Worm (Caenorhabditis elegans) whole organism, L3 larva: Measurements from ENCODE around the gene spe-6.

Source experiments
- R02D3.7 ChIP-seq: fragments of 150-350 bp; optimal IDR thresholded peaks from 2 replicates; lab custom pipeline; 2014; ENCODE audit warnings: missing biosample characterization, missing genetic modification characterization
- ZK546.5 ChIP-seq: sonication (generic microtip); optimal IDR thresholded peaks from 2 replicates; lab custom pipeline; 2017; ENCODE audit warnings: missing biosample characterization, missing genetic modification characterization
- aly-2 ChIP-seq: fragments of 150-350 bp; optimal IDR thresholded peaks from 2 replicates; lab custom pipeline; 2014; ENCODE audit warnings: missing biosample characterization, missing genetic modification characterization
- ama-1 ChIP-seq: fragments of 150-350 bp; optimal IDR thresholded peaks from 2 replicates; lab custom pipeline; 2018
- ceh-16 ChIP-seq: sonication (generic microtip); optimal IDR thresholded peaks from 2 replicates; lab custom pipeline; 2017; ENCODE audit warnings: missing biosample characterization, missing genetic modification characterization
- ceh-82 ChIP-seq: fragments of 150-350 bp; optimal IDR thresholded peaks from 2 replicates; lab custom pipeline; 2014; ENCODE audit warnings: missing biosample characterization, missing genetic modification characterization
- ceh-9 ChIP-seq: sonication (generic microtip); optimal IDR thresholded peaks from 2 replicates; lab custom pipeline; 2018; ENCODE audit warnings: missing biosample characterization, missing genetic modification characterization
- daf-12 ChIP-seq: fragments of 150-350 bp; optimal IDR thresholded peaks from 2 replicates; lab custom pipeline; 2014; ENCODE audit warnings: missing biosample characterization, missing genetic modification reagents, missing genetic modification characterization
- egl-27 ChIP-seq: sonication (generic microtip); optimal IDR thresholded peaks from 4 replicates; lab custom pipeline; 2017; ENCODE audit warnings: missing biosample characterization, missing genetic modification reagents, missing genetic modification characterization
- egl-5 ChIP-seq: fragments of 150-350 bp; optimal IDR thresholded peaks from 2 replicates; lab custom pipeline; 2017; ENCODE audit warnings: missing biosample characterization, missing genetic modification reagents, missing genetic modification characterization, inconsistent platforms
- elt-1 ChIP-seq: fragments of 150-350 bp; optimal IDR thresholded peaks from 2 replicates; lab custom pipeline; 2014; ENCODE audit warnings: missing biosample characterization, missing genetic modification characterization
- elt-2 ChIP-seq: sonication (generic microtip); optimal IDR thresholded peaks from 2 replicates; lab custom pipeline; 2016; ENCODE audit warnings: missing genetic modification reagents, mild to moderate bottlenecking, missing genetic modification characterization, missing compliant biosample characterization
- elt-3 ChIP-seq, 3 experiments: fragments of 150-350 bp in 1 of 3; sonication (generic microtip) in 2 of 3; optimal IDR thresholded peaks; 2 replicates in 2 of 3; 4 replicates in 1 of 3; lab custom pipeline; 2014 to 2017; ENCODE audit warnings: missing biosample characterization in 3 of 3, missing genetic modification characterization in 3 of 3
- fkh-10 ChIP-seq: sonication (generic microtip); optimal IDR thresholded peaks from 2 replicates; lab custom pipeline; 2017; ENCODE audit warnings: missing biosample characterization, missing genetic modification reagents, missing genetic modification characterization
- fos-1 ChIP-seq: fragments of 150-350 bp; optimal IDR thresholded peaks from 2 replicates; lab custom pipeline; 2014; ENCODE audit warnings: missing biosample characterization, missing genetic modification characterization
- lin-15B ChIP-seq: fragments of 150-350 bp; optimal IDR thresholded peaks from 2 replicates; lab custom pipeline; 2014; ENCODE audit warnings: missing biosample characterization, missing genetic modification characterization
- lin-39 ChIP-seq: fragments of 150-350 bp; optimal IDR thresholded peaks from 2 replicates; lab custom pipeline; 2018; ENCODE audit warnings: missing biosample characterization, missing genetic modification reagents, missing genetic modification characterization
- lsy-12 ChIP-seq: sonication (generic microtip); optimal IDR thresholded peaks from 2 replicates; lab custom pipeline; 2016; ENCODE audit warnings: mild to moderate bottlenecking, missing genetic modification characterization, missing compliant biosample characterization
- mdl-1 ChIP-seq: fragments of 150-350 bp; optimal IDR thresholded peaks from 2 replicates; lab custom pipeline; 2014; ENCODE audit warnings: missing biosample characterization, missing genetic modification characterization
- nfya-1 ChIP-seq: sonication (generic microtip); optimal IDR thresholded peaks from 2 replicates; lab custom pipeline; 2017; ENCODE audit warnings: missing genetic modification characterization, mild to moderate bottlenecking, missing compliant biosample characterization, antibody characterized with exemption, moderate library complexity; ENCODE audit not compliant: insufficient read depth
- nhr-11 ChIP-seq: fragments of 150-350 bp; optimal IDR thresholded peaks from 2 replicates; lab custom pipeline; 2014; ENCODE audit warnings: missing biosample characterization, missing genetic modification characterization
- nhr-23 ChIP-seq: fragments of 150-350 bp; optimal IDR thresholded peaks from 2 replicates; lab custom pipeline; 2014; ENCODE audit warnings: missing biosample characterization, missing genetic modification reagents, missing genetic modification characterization
- nhr-237 ChIP-seq: fragments of 150-350 bp; optimal IDR thresholded peaks from 2 replicates; lab custom pipeline; 2014; ENCODE audit warnings: missing biosample characterization, missing genetic modification characterization
- nhr-25 ChIP-seq: sonication (generic microtip); optimal IDR thresholded peaks from 2 replicates; lab custom pipeline; 2017; ENCODE audit warnings: missing biosample characterization, missing genetic modification characterization
- nhr-28 ChIP-seq: fragments of 150-350 bp; optimal IDR thresholded peaks from 2 replicates; lab custom pipeline; 2014; ENCODE audit warnings: missing biosample characterization, missing genetic modification characterization
- nhr-67 ChIP-seq: fragments of 150-350 bp; optimal IDR thresholded peaks from 2 replicates; lab custom pipeline; 2014; ENCODE audit warnings: missing biosample characterization, missing genetic modification characterization
- nhr-76 ChIP-seq: fragments of 150-350 bp; sonication (generic microtip); optimal IDR thresholded peaks from 5 replicates; lab custom pipeline; 2014; ENCODE audit warnings: missing biosample characterization, missing genetic modification characterization
- nhr-77 ChIP-seq: fragments of 150-350 bp; optimal IDR thresholded peaks from 2 replicates; lab custom pipeline; 2014; ENCODE audit warnings: missing biosample characterization, missing genetic modification characterization
- pha-4 ChIP-seq: fragments of 150-350 bp; optimal IDR thresholded peaks from 2 replicates; lab custom pipeline; 2014; ENCODE audit warnings: missing biosample characterization, missing genetic modification reagents, missing genetic modification characterization
- sea-2 ChIP-seq: fragments of 150-350 bp; sonication (generic microtip); optimal IDR thresholded peaks from 4 replicates; lab custom pipeline; 2014; ENCODE audit warnings: missing biosample characterization, missing genetic modification reagents, missing genetic modification characterization
- skn-1 ChIP-seq: fragments of 150-350 bp; optimal IDR thresholded peaks from 2 replicates; lab custom pipeline; 2014; ENCODE audit warnings: missing biosample characterization, missing genetic modification characterization
- snpc-4 ChIP-seq: fragments of 150-350 bp; optimal IDR thresholded peaks from 2 replicates; lab custom pipeline; 2014; ENCODE audit warnings: missing biosample characterization, missing genetic modification characterization
- tbx-2 ChIP-seq: sonication (generic microtip); optimal IDR thresholded peaks from 2 replicates; lab custom pipeline; 2016; ENCODE audit warnings: mild to moderate bottlenecking, missing genetic modification characterization, missing compliant biosample characterization
- unc-39 ChIP-seq: sonication (generic microtip); optimal IDR thresholded peaks from 4 replicates; lab custom pipeline; 2017; ENCODE audit warnings: missing biosample characterization, missing genetic modification characterization
- unc-62 ChIP-seq: fragments of 150-350 bp; sonication (generic microtip); optimal IDR thresholded peaks from 4 replicates; lab custom pipeline; 2014; ENCODE audit warnings: missing biosample characterization, missing genetic modification reagents, missing genetic modification characterization
- ztf-4 ChIP-seq: fragments of 150-350 bp; optimal IDR thresholded peaks from 2 replicates; lab custom pipeline; 2014; ENCODE audit warnings: missing biosample characterization, missing genetic modification characterization

Gene spe-6

DNA sequence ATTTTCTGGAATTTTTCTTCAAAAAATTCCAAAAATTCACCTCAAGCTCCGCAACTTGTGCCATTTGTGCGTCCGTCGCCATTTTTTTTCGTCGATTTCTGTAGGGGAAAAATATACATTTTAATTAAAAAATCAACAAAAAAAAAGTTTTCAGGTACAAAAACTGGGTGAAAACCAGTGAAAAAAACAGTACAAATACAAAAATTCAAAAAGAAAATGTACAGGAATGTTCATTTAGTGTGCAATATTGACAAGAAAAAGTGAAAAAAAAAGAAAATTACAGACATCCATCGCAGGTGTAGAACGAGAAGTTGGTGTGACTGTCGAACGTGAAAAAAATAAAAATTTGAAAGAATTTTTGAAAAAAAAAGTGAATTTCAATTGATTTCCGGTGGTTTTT, 2.5 kb upstream of the spe-6 start, which contains the start of gene tin-10:
Gene tin-10 (minus strand): TSS at position 101 of the 400 bp plus-strand sequence.
- TF ChIP-seq aly-2 (tag; lab: Kevin White, UChicago) (no peak), egl-27 (tag; lab: Kevin White, UChicago) (no peak), fkh-10 (GFP tag; lab: Kevin White, UChicago) (no peak), fos-1 (tag; lab: Kevin White, UChicago) (no peak), nhr-76 (no peak), unc-39 (no peak), elt-2 (tag; lab: Kevin White, UChicago) (no peak), mdl-1 (tag; lab: Kevin White, UChicago) (no peak), ceh-82 (tag; lab: Kevin White, UChicago) (no peak), nfya-1 (tag; lab: Kevin White, UChicago) (no peak), ZK546.5 (tag; lab: Kevin White, UChicago) (no peak), nhr-237 (tag; lab: Kevin White, UChicago) (no peak), R02D3.7 (tag; lab: Kevin White, UChicago) (no peak), ceh-16 (tag; lab: Kevin White, UChicago) (no peak)
- TF ChIP-seq, all 47 proteins: peak for 0

DNA sequence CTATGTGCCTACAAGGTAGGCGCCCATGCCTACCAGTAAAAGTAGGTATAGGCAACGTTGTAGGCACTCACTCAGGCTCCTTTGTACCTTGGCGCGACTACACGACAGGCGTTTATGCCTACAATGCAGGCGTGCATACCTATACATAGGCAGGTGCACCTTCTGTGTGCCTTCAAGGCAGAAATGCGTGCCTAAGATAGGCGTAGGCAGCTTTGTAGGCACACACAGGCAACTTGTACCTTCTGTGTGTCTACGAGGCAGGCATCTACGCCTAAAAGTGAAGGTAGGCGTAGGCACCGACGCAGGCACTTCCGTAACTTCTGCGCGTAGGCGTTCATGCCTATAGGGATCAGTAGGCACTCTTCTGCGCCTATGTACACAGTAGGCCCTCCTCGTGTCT, 333 bp downstream of the spe-6 start:
- TF ChIP-seq nhr-23 (tag; lab: Kevin White, UChicago) = no peak
- no peak for TF ChIP-seq nhr-25 (tag; lab: Kevin White, UChicago)
- no peak for TF ChIP-seq tbx-2 (tag; lab: Kevin White, UChicago)
- TF ChIP-seq pha-4 (tag; lab: Kevin White, UChicago) = no peak
- no peak for TF ChIP-seq unc-62 (GFP tag; lab: Kevin White, UChicago)
- TF ChIP-seq aly-2 (tag; lab: Kevin White, UChicago) = no peak
- no peak for TF ChIP-seq skn-1 (tag; lab: Kevin White, UChicago)
- no peak for TF ChIP-seq nhr-28 (tag; lab: Kevin White, UChicago)
- no peak for TF ChIP-seq sea-2 (GFP tag; lab: Kevin White, UChicago)
- no peak for TF ChIP-seq ceh-16 (tag; lab: Kevin White, UChicago)
- TF ChIP-seq, all 47 proteins: peak for 0

DNA sequence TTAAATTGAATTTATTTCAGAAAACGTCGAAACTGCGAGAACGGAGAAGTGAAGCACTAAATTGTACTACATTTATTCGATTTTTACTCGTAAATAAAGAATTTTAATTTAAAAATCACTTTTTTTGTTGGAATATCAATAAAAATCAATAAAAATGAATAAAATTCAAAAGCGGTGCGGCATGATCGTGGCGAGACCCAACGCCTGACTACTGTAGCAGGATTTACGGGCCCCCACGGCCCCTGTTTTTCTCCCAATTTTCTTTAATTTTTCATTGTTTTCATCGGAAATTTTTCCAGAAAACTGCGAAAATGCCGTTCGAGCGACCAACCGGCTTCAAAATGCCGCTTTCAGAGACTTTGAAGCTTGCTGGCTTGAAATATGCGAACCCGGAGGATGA, 3.5 kb downstream of the spe-6 start, which contains the start of gene Y66D12A.19:
Gene Y66D12A.19 (plus strand): TSS at position 266 of the 400 bp plus-strand sequence.
- TF ChIP-seq lsy-12 (tag; lab: Kevin White, UChicago) = no peak

DNA sequence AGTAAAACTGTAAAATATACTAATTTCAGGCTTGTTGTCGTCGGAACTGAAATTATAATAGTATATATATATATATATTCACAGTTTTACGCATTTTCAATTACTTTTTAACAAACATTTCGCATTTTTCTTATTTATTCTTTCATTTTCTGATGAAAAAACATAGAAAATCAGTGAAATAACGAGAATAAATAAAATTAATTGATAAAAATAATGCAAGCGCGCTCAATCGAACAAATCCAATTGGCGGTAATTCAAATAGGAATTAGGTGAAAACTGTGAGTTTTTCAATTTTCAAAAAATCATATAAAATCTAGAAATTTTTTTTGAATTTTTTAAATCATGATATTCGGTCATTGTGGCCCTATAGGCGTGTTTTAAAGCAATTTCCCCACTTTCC, 4.8 kb downstream of the spe-6 start:
- TF ChIP-seq ztf-4 (tag; lab: Kevin White, UChicago) (no peak), egl-27 (tag; lab: Kevin White, UChicago) (no peak), nhr-11 (no peak), sea-2 (GFP tag; lab: Kevin White, UChicago) (no peak), nhr-23 (tag; lab: Kevin White, UChicago) (no peak), R02D3.7 (tag; lab: Kevin White, UChicago) (no peak), ZK546.5 (tag; lab: Kevin White, UChicago) (no peak), fos-1 (tag; lab: Kevin White, UChicago) (no peak), snpc-4 (tag; lab: Kevin White, UChicago) (no peak), elt-1 (tag; lab: Kevin White, UChicago) (no peak), lin-39 (no peak), nhr-28 (tag; lab: Kevin White, UChicago) (no peak), elt-3 (tag; optimal IDR thresholded peaks at IDR 0.05; lab: Kevin White, UChicago) (no peak), nhr-77 (tag; lab: Kevin White, UChicago) (no peak)

DNA sequence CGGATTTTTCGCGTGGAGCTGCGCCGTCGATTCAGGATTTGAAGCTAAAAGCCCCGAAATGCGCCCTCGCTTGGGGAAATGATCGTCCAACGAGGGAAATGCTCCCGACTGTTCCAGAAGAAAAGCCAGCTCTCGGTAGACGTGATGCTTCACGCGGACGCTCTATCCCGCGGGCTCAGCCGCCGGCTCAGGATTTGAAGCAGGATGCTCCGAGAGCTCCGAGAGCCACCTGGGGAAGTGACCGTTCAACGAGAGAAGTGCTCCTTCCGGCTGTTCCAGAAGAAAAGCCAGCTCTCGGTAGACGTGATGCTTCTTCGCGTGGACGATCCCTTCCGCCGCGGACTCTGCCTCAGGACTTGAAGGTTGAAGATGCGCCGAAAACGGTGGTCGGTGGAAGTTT, 5.5 kb downstream of the spe-6 start:
- TF ChIP-seq nhr-11 = no peak
- TF ChIP-seq ceh-9 (tag; lab: Kevin White, UChicago) = no peak
- TF ChIP-seq egl-5 = no peak
- TF ChIP-seq unc-62 (GFP tag; lab: Kevin White, UChicago) = no peak
- no peak for TF ChIP-seq nhr-67 (tag; lab: Kevin White, UChicago)
- no peak for TF ChIP-seq daf-12 (tag; lab: Kevin White, UChicago)
- no peak for TF ChIP-seq sea-2 (GFP tag; lab: Kevin White, UChicago)
- TF ChIP-seq ama-1 (lab: Kevin White, UChicago) = no peak
- no peak for TF ChIP-seq lin-15B
